Fruit fly (Drosophila melanogaster): ENCODE results near the gene NHP2.

Gene NHP2

DNA sequence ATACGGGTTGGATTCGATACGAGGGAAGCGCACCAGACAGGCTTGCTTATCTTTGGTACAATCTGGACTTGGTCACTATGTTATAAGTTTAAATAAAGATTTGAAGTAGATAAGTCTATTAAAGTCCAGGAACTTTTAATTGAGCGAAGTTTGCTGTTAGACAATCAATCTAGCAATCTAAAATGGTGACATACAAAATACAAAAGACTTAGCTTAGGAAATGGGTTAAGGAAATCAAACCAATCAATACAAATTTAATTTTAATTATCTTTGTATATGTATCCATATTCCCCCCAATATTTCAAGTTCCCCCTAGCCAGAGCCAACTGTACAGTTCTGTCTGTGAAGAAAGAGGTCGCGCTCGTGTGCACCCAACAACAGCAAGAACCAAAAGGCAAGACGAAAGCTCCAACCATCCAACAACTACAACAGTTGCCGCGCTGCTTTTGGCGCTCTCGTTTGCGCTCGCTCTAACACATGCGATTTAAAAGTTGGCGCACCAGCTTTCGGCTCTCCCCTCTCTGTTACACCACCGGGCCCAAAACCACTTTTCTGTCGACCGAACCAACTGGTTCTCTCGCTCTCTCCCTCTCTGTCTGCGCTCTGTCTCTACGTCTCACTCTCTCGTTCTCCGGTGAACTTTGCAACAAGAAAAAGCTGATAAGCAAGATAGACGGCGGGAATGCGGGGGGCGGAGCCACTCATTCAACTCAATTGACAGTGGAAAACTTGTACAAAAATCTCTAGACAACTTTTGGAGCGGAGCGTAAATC lies 45.8 kb downstream of the NHP2 start (continued):
- peak; percentile 88 for TF ChIP-seq CG2712 (tag; optimal IDR thresholded peaks at IDR 0.05)
- TF ChIP-seq CG34422 (GFP tag; IDR thresholded peaks at IDR 0.05), result peak; percentile 67; the same call in 2 of the 3 replicates
- no peak for TF ChIP-seq p53 (GFP tag; optimal IDR thresholded peaks at IDR 0.05)
- TF ChIP-seq grn (GFP tag; optimal IDR thresholded peaks at IDR 0.05), result peak; percentile 87
- peak; percentile 89 for TF ChIP-seq Hmr (GFP tag; optimal IDR thresholded peaks at IDR 0.05)
- peak; percentile 31 for TF ChIP-seq Dad (GFP tag; optimal IDR thresholded peaks at IDR 0.05)
- TF ChIP-seq ash1 (GFP tag; optimal IDR thresholded peaks at IDR 0.05), result no peak
- TF ChIP-seq BtbVII (GFP tag; optimal IDR thresholded peaks at IDR 0.05), result peak; percentile 80
- peak; percentile 53 for TF ChIP-seq gro (GFP tag; optimal IDR thresholded peaks at IDR 0.05)
- TF ChIP-seq CG3163 (GFP tag; optimal IDR thresholded peaks at IDR 0.05), result no peak
- TF ChIP-seq ems (GFP tag; optimal IDR thresholded peaks at IDR 0.05), result peak; percentile 79
- peak; percentile 75 for TF ChIP-seq slp2 (GFP tag; optimal IDR thresholded peaks at IDR 0.05)
- TF ChIP-seq CG8359 (GFP tag; optimal IDR thresholded peaks at IDR 0.05; ENCODE audit: borderline replicate concordance), result peak; percentile 71
- peak; percentile 40 for TF ChIP-seq B-H2 (GFP tag; optimal IDR thresholded peaks at IDR 0.05)
- TF ChIP-seq Gug (GFP tag; IDR thresholded peaks at IDR 0.05), result peak; percentile 84; the same call in 3 of the 4 replicates
- TF ChIP-seq inv (GFP tag; IDR thresholded peaks at IDR 0.05; ENCODE audit: partially characterized antibody), result no peak; the same call in 1 of the 2 replicates
- no peak for TF ChIP-seq CG2199 (GFP tag; IDR thresholded peaks at IDR 0.05)
- peak; percentile 76 for TF ChIP-seq vfl (GFP tag; optimal IDR thresholded peaks at IDR 0.05)
- peak; percentile 53 for TF ChIP-seq scrt (GFP tag; optimal IDR thresholded peaks at IDR 0.05)
- peak; percentile 77 for TF ChIP-seq B-H1 (GFP tag; IDR thresholded peaks at IDR 0.05)
- TF ChIP-seq ci (GFP tag; IDR thresholded peaks at IDR 0.05), result peak; percentile 72; the same call in 1 of the 3 replicates
- no peak for TF ChIP-seq fru (optimal IDR thresholded peaks at IDR 0.05)
- TF ChIP-seq Hr78 (GFP tag; optimal IDR thresholded peaks at IDR 0.05), result peak in 1 of 2 experiments; percentile 97
- TF ChIP-seq BEAF-32 (GFP tag; optimal IDR thresholded peaks at IDR 0.05), result no peak
- peak; percentile 38 for TF ChIP-seq onecut (GFP tag; IDR thresholded peaks at IDR 0.05)
- peak; percentile 80; the same call in 1 of the 2 replicates for TF ChIP-seq CG32772 (GFP tag; IDR thresholded peaks at IDR 0.05)
- TF ChIP-seq CG18764 (GFP tag; optimal IDR thresholded peaks at IDR 0.05), result peak; percentile 17
- 0 out of 2 replicates have a peak, but pooled peaks have one; percentile 11 for TF ChIP-seq toy (GFP tag; IDR thresholded peaks at IDR 0.05)
- TF ChIP-seq crp (GFP tag; optimal IDR thresholded peaks at IDR 0.05), result peak in 1 of 2 experiments; percentile 29
- no peak for TF ChIP-seq CG7745 (tag; optimal IDR thresholded peaks at IDR 0.05)
- no peak; the same call in 2 of the 3 replicates for TF ChIP-seq sr (GFP tag; IDR thresholded peaks at IDR 0.05)
- TF ChIP-seq jing (GFP tag; optimal IDR thresholded peaks at IDR 0.05), result no peak
- TF ChIP-seq Meics (GFP tag; optimal IDR thresholded peaks at IDR 0.05), result peak; percentile 93
- peak; percentile 23 for TF ChIP-seq gcm2 (GFP tag; optimal IDR thresholded peaks at IDR 0.05)
- peak; percentile 91 for TF ChIP-seq phol (tag; optimal IDR thresholded peaks at IDR 0.05)
- peak; percentile 12 for TF ChIP-seq CG31365 (tag; optimal IDR thresholded peaks at IDR 0.05)
- TF ChIP-seq Dfd (GFP tag; optimal IDR thresholded peaks at IDR 0.05), result peak in 1 of 2 experiments; percentile 93
- peak; percentile 95 for TF ChIP-seq CG18599 (GFP tag; optimal IDR thresholded peaks at IDR 0.05)
- TF ChIP-seq tll (GFP tag; optimal IDR thresholded peaks at IDR 0.05), result no peak
- no peak for TF ChIP-seq Rx (GFP tag; IDR thresholded peaks at IDR 0.05)
- peak; percentile 81 for TF ChIP-seq CG10147 (GFP tag; optimal IDR thresholded peaks at IDR 0.05)
- TF ChIP-seq Mrtf (GFP tag; IDR thresholded peaks at IDR 0.05), result no peak; the same call in 2 of the 3 replicates
- peak; percentile 73; the same call in 2 of the 3 replicates for TF ChIP-seq croc (GFP tag; conservative IDR thresholded peaks at IDR 0.05)
- peak; percentile 87 for TF ChIP-seq org-1 (GFP tag; optimal IDR thresholded peaks at IDR 0.05)
- 0 out of 3 replicates have a peak, but pooled peaks have one; percentile 25 for TF ChIP-seq HLH4C (GFP tag; IDR thresholded peaks at IDR 0.05; ENCODE audit: partially characterized antibody)
- TF ChIP-seq Nf-YB (GFP tag; optimal IDR thresholded peaks at IDR 0.05), result peak; percentile 59
- peak; percentile 87 for TF ChIP-seq Fer1 (GFP tag; optimal IDR thresholded peaks at IDR 0.05)
- peak; percentile 79 for TF ChIP-seq caup (GFP tag; optimal IDR thresholded peaks at IDR 0.05; ENCODE audit: severe bottlenecking)

Measured in whole organism, embryonic.